Fruit fly (Drosophila melanogaster) whole organism, wandering third instar larva: ENCODE measurements around the gene CG10194.

ENCODE experiments used
- CG32264 ChIP-seq: fragments of 200-800 bp; sonication (Bioruptor generic); optimal IDR thresholded peaks from 2 replicates; lab custom pipeline; 2016; ENCODE audit warnings: missing biosample characterization, missing genetic modification characterization
- CG9705 ChIP-seq: fragments of 200-800 bp; sonication (Bioruptor generic); optimal IDR thresholded peaks from 2 replicates; lab custom pipeline; 2018; ENCODE audit warnings: missing biosample characterization, mild to moderate bottlenecking, missing genetic modification characterization
- GATAd ChIP-seq: sonication (Bioruptor generic); optimal IDR thresholded peaks from 2 replicates; lab custom pipeline; 2016; ENCODE audit warnings: missing biosample characterization, missing genetic modification characterization
- Jra ChIP-seq: sonication (Bioruptor generic); optimal IDR thresholded peaks from 2 replicates; lab custom pipeline; 2016; ENCODE audit warnings: missing biosample characterization, missing genetic modification characterization
- Mio ChIP-seq: sonication (Bioruptor generic); optimal IDR thresholded peaks from 2 replicates; lab custom pipeline; 2016; ENCODE audit warnings: missing biosample characterization, missing genetic modification characterization
- br ChIP-seq: fragments of 200-800 bp; sonication (Bioruptor generic); optimal IDR thresholded peaks from 2 replicates; lab custom pipeline; 2016; ENCODE audit warnings: missing biosample characterization, missing genetic modification characterization
- ey ChIP-seq: fragments of 200-800 bp; sonication (Bioruptor generic); optimal IDR thresholded peaks from 2 replicates; lab custom pipeline; 2016; ENCODE audit warnings: missing biosample characterization, missing genetic modification characterization
- foxo ChIP-seq, 2 experiments: fragments of 200-800 bp; sonication (Bioruptor generic); optimal IDR thresholded peaks; 2 replicates in 1 of 2; 3 replicates in 1 of 2; lab custom pipeline; 2016 to 2017; ENCODE audit warnings: missing biosample characterization in 2 of 2, missing genetic modification characterization in 2 of 2
- psq ChIP-seq: fragments of 200-800 bp; sonication (Bioruptor generic); optimal IDR thresholded peaks from 3 replicates; lab custom pipeline; 2017; ENCODE audit warnings: missing biosample characterization, mild to moderate bottlenecking, missing genetic modification characterization, moderate library complexity
- usp ChIP-seq: fragments of >200 bp; optimal IDR thresholded peaks from 2 replicates; lab custom pipeline; 2017; ENCODE audit warnings: missing biosample characterization, missing genetic modification characterization
- woc ChIP-seq: sonication (Bioruptor generic); optimal IDR thresholded peaks from 2 replicates; lab custom pipeline; 2016; ENCODE audit warnings: missing biosample characterization, mild to moderate bottlenecking, missing genetic modification characterization

DNA sequence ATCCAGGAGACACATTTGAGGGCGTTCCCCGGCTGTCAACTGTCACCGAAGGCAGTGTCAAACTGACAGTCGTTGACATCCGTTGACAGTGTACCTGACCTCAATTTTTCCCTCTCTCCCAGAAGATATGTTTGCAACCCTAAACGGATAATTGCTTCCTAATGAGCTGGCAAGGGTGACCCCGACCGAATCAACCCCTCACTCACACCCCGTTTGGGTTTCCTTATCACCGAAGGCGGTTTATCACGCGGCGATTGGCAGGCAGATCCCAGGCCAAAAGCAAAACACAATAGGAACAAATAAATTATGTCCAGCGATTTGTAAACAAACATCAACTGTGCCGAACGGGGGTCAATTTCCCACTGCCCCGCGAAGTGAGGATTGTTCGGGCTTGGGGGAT, 30.5 kb downstream of the CG10194 start:
- TF ChIP-seq usp (GFP tag; lab: Kevin White, UChicago) (no peak), GATAd (GFP tag; lab: Kevin White, UChicago) (no peak), woc (GFP tag; lab: Kevin White, UChicago) (no peak), CG9705 (GFP tag; lab: Kevin White, UChicago) (no peak), br (GFP tag; lab: Kevin White, UChicago) (no peak), Jra (GFP tag; lab: Kevin White, UChicago) (no peak), foxo (GFP tag; optimal IDR thresholded peaks at IDR 0.05; lab: Kevin White, UChicago) (no peak), ey (GFP tag; lab: Kevin White, UChicago) (no peak), Mio (GFP tag; lab: Kevin White, UChicago) (no peak), CG32264 (GFP tag; lab: Kevin White, UChicago) (no peak), psq (no peak)
